Worm (Caenorhabditis elegans) whole organism, young adult: ENCODE results near the gene rsp-1.

Source experiments
- B0019.2 ChIP-seq: fragments of 200-800 bp; sonication (Bioruptor generic); conservative IDR thresholded peaks from 2 replicates; pipeline ENCODE4 v1.3.6; 2022; ENCODE audit warnings: missing genetic modification reagents, missing genetic modification characterization, missing compliant biosample characterization
- D2030.7 ChIP-seq: fragments of 200-800 bp; sonication (Bioruptor generic); IDR thresholded peaks from 2 replicates; pipeline ENCODE4 v1.3.6; 2022; ENCODE audit warnings: missing genetic modification reagents, missing genetic modification characterization, missing compliant biosample characterization
- F52B5.7 ChIP-seq: sonication (generic microtip); optimal IDR thresholded peaks from 2 replicates; lab custom pipeline; 2016; ENCODE audit warnings: mild to moderate bottlenecking, missing genetic modification characterization, missing compliant biosample characterization
- F57C9.4 ChIP-seq: sonication (generic microtip); optimal IDR thresholded peaks from 2 replicates; lab custom pipeline; 2017; ENCODE audit warnings: mild to moderate bottlenecking, missing genetic modification characterization, missing compliant biosample characterization
- T26A5.8 ChIP-seq: sonication (generic microtip); optimal IDR thresholded peaks from 2 replicates; lab custom pipeline; 2016; ENCODE audit warnings: missing genetic modification characterization, missing compliant biosample characterization
- Y53F4B.3 ChIP-seq: fragments of 200-800 bp; sonication (Bioruptor generic); IDR thresholded peaks from 2 replicates; pipeline ENCODE4 v1.3.6; 2022; ENCODE audit warnings: missing genetic modification reagents, missing genetic modification characterization, missing compliant biosample characterization
- atf-7 ChIP-seq: sonication (generic microtip); optimal IDR thresholded peaks from 2 replicates; lab custom pipeline; 2017; ENCODE audit warnings: mild to moderate bottlenecking, missing genetic modification characterization, missing compliant biosample characterization
- attf-3 ChIP-seq: fragments of 200-800 bp; sonication (Bioruptor generic); conservative IDR thresholded peaks from 2 replicates; pipeline ENCODE4 v1.3.6; 2022; ENCODE audit warnings: missing genetic modification reagents, missing genetic modification characterization, missing compliant biosample characterization
- attf-5 ChIP-seq: fragments of 200-800 bp; sonication (Bioruptor generic); optimal IDR thresholded peaks from 2 replicates; lab custom pipeline; 2018; ENCODE audit warnings: mild to moderate bottlenecking, missing genetic modification characterization, missing compliant biosample characterization
- ccch-3 ChIP-seq: fragments of 200-800 bp; sonication (Bioruptor generic); optimal IDR thresholded peaks from 2 replicates; lab custom pipeline; 2018; ENCODE audit warnings: mild to moderate bottlenecking, missing genetic modification characterization, missing compliant biosample characterization
- cebp-1 ChIP-seq, 2 experiments: fragments of 200-800 bp in 1 of 2; sonication (Bioruptor generic) in 1 of 2; sonication (generic microtip) in 1 of 2; IDR thresholded peaks in 1 of 2; optimal IDR thresholded peaks in 1 of 2; 2 replicates each; pipeline versions ENCODE4 v1.3.6 to Lab custom; 2017 to 2022; ENCODE audit warnings: missing compliant biosample characterization in 2 of 2, missing genetic modification characterization in 2 of 2, mild to moderate bottlenecking in 1 of 2, missing genetic modification reagents in 1 of 2, moderate library complexity in 1 of 2
- cebp-2 ChIP-seq: fragments of 200-800 bp; sonication (Bioruptor generic); IDR thresholded peaks from 2 replicates; pipeline ENCODE4 v1.3.6; 2022; ENCODE audit warnings: missing genetic modification characterization, missing compliant biosample characterization
- ceh-100 ChIP-seq: fragments of 200-800 bp; sonication (Bioruptor generic); IDR thresholded peaks from 2 replicates; pipeline ENCODE4 v1.3.6; 2022; ENCODE audit warnings: missing genetic modification reagents, missing genetic modification characterization, missing compliant biosample characterization
- ceh-79 ChIP-seq: sonication (generic microtip); optimal IDR thresholded peaks from 2 replicates; lab custom pipeline; 2017; ENCODE audit warnings: mild to moderate bottlenecking, missing genetic modification characterization, missing compliant biosample characterization
- dpff-1 ChIP-seq: sonication (generic microtip); optimal IDR thresholded peaks from 2 replicates; lab custom pipeline; 2017; ENCODE audit warnings: mild to moderate bottlenecking, missing genetic modification characterization, missing compliant biosample characterization
- dpl-1 ChIP-seq: fragments of 150-350 bp; optimal IDR thresholded peaks from 2 replicates; lab custom pipeline; 2014; ENCODE audit warnings: missing biosample characterization, missing genetic modification reagents, missing genetic modification characterization
- egl-18 ChIP-seq: fragments of 200-800 bp; sonication (Bioruptor generic); IDR thresholded peaks from 2 replicates; pipeline ENCODE4 v1.3.6; 2022; ENCODE audit warnings: missing genetic modification reagents, missing genetic modification characterization, missing compliant biosample characterization
- ekl-4 ChIP-seq: fragments of 200-800 bp; sonication (Bioruptor generic); IDR thresholded peaks from 2 replicates; pipeline ENCODE4 v1.3.6; 2022; ENCODE audit warnings: missing genetic modification reagents, missing genetic modification characterization, missing compliant biosample characterization
- hsf-1 ChIP-seq: fragments of 200-800 bp; sonication (Bioruptor generic); IDR thresholded peaks from 2 replicates; pipeline ENCODE4 v1.3.6; 2022; ENCODE audit warnings: missing genetic modification reagents, missing genetic modification characterization, missing compliant biosample characterization
- let-607 ChIP-seq, 2 experiments: fragments of 200-800 bp in 1 of 2; sonication (Bioruptor generic) in 1 of 2; sonication (generic microtip) in 1 of 2; optimal IDR thresholded peaks; 2 replicates each; lab custom pipeline; 2016 to 2018; ENCODE audit warnings: mild to moderate bottlenecking in 2 of 2, missing compliant biosample characterization in 2 of 2, missing genetic modification characterization in 2 of 2, moderate library complexity in 2 of 2, missing genotype in 1 of 2
- lin-26 ChIP-seq: fragments of 200-800 bp; sonication (Bioruptor generic); IDR thresholded peaks from 2 replicates; pipeline ENCODE4 v1.3.6; 2022; ENCODE audit warnings: missing genetic modification reagents, missing genetic modification characterization, missing compliant biosample characterization
- lin-40 ChIP-seq: sonication (generic microtip); optimal IDR thresholded peaks from 2 replicates; lab custom pipeline; 2016; ENCODE audit warnings: missing genetic modification characterization, mild to moderate bottlenecking, missing compliant biosample characterization, missing genotype, missing genetic modification reagents
- lsl-1 ChIP-seq: fragments of 200-800 bp; sonication (Bioruptor generic); optimal IDR thresholded peaks from 2 replicates; lab custom pipeline; 2018; ENCODE audit warnings: mild to moderate bottlenecking, missing genetic modification characterization, moderate library complexity, missing compliant biosample characterization
- madf-3 ChIP-seq: fragments of 200-800 bp; sonication (Bioruptor generic); IDR thresholded peaks from 2 replicates; pipeline ENCODE4 v1.3.6; 2022; ENCODE audit warnings: missing genetic modification reagents, missing genetic modification characterization, missing compliant biosample characterization
- madf-6 ChIP-seq: fragments of 200-800 bp; sonication (Bioruptor generic); IDR thresholded peaks from 2 replicates; pipeline ENCODE4 v1.3.6; 2022; ENCODE audit warnings: missing genetic modification reagents, missing genetic modification characterization, missing compliant biosample characterization
- mxl-1 ChIP-seq: sonication (generic microtip); optimal IDR thresholded peaks from 2 replicates; lab custom pipeline; 2016; ENCODE audit warnings: missing genetic modification characterization, missing compliant biosample characterization
- nfya-1 ChIP-seq: sonication (generic microtip); optimal IDR thresholded peaks from 2 replicates; lab custom pipeline; 2017; ENCODE audit warnings: antibody characterized with exemption, missing compliant biosample characterization, missing genetic modification characterization, borderline replicate concordance; ENCODE audit not compliant: insufficient read depth
- nfya-2 ChIP-seq: fragments of 200-800 bp; sonication (Bioruptor generic); IDR thresholded peaks from 2 replicates; pipeline ENCODE4 v1.3.6; 2022; ENCODE audit warnings: missing genetic modification reagents, missing genetic modification characterization, missing compliant biosample characterization
- nfyb-1 ChIP-seq: fragments of 200-800 bp; sonication (Bioruptor generic); IDR thresholded peaks from 2 replicates; pipeline ENCODE4 v1.3.6; 2022; ENCODE audit warnings: missing genetic modification reagents, missing genetic modification characterization, missing compliant biosample characterization
- nhr-179 ChIP-seq: sonication (generic microtip); optimal IDR thresholded peaks from 2 replicates; lab custom pipeline; 2016; ENCODE audit warnings: mild to moderate bottlenecking, missing genetic modification characterization, missing compliant biosample characterization
- nhr-80 ChIP-seq: sonication (generic microtip); optimal IDR thresholded peaks from 2 replicates; lab custom pipeline; 2016; ENCODE audit warnings: missing genetic modification characterization, missing compliant biosample characterization
- nhr-90 ChIP-seq: sonication (generic microtip); optimal IDR thresholded peaks from 2 replicates; lab custom pipeline; 2016; ENCODE audit warnings: missing genotype, mild to moderate bottlenecking, missing genetic modification characterization, missing compliant biosample characterization
- pbrm-1 ChIP-seq: fragments of 200-800 bp; sonication (Bioruptor generic); IDR thresholded peaks from 2 replicates; pipeline ENCODE4 v1.3.6; 2022; ENCODE audit warnings: missing genetic modification reagents, missing genetic modification characterization, missing compliant biosample characterization
- rcor-1 ChIP-seq: fragments of 200-800 bp; sonication (Bioruptor generic); IDR thresholded peaks from 2 replicates; pipeline ENCODE4 v1.3.6; 2022; ENCODE audit warnings: missing genetic modification reagents, missing genetic modification characterization, missing compliant biosample characterization
- sea-2 ChIP-seq: fragments of 200-800 bp; sonication (Bioruptor generic); IDR thresholded peaks from 2 replicates; pipeline ENCODE4 v1.3.6; 2022; ENCODE audit warnings: missing genetic modification characterization, missing compliant biosample characterization
- snpc-1.3 ChIP-seq: sonication (generic microtip); optimal IDR thresholded peaks from 2 replicates; lab custom pipeline; 2017; ENCODE audit warnings: missing genetic modification characterization, mild to moderate bottlenecking, missing compliant biosample characterization, antibody characterized with exemption, moderate library complexity, missing genotype, missing genetic modification reagents; ENCODE audit not compliant: insufficient read depth
- snpc-4 ChIP-seq, 5 experiments: fragments of 150-350 bp in 1 of 5; sonication (generic microtip) in 4 of 5; optimal IDR thresholded peaks; 2 replicates each; lab custom pipeline; 2014 to 2018; ENCODE audit warnings: missing genetic modification characterization in 5 of 5, missing biosample characterization in 3 of 5, antibody characterized with exemption in 2 of 5, mild to moderate bottlenecking in 2 of 5, missing compliant biosample characterization in 2 of 5, missing genotype in 2 of 5, moderate library complexity in 2 of 5, missing genetic modification reagents in 1 of 5
- somi-1 ChIP-seq: fragments of 200-800 bp; sonication (Bioruptor generic); optimal IDR thresholded peaks from 2 replicates; lab custom pipeline; 2018; ENCODE audit warnings: mild to moderate bottlenecking, missing genetic modification characterization, missing compliant biosample characterization
- zim-3 ChIP-seq: sonication (generic microtip); optimal IDR thresholded peaks from 2 replicates; lab custom pipeline; 2017; ENCODE audit warnings: mild to moderate bottlenecking, missing genetic modification characterization, moderate library complexity, missing compliant biosample characterization
- ztf-18 ChIP-seq: sonication (generic microtip); optimal IDR thresholded peaks from 2 replicates; lab custom pipeline; 2016; ENCODE audit warnings: missing genotype, mild to moderate bottlenecking, missing genetic modification characterization, missing compliant biosample characterization
- ztf-26 ChIP-seq: sonication (generic microtip); optimal IDR thresholded peaks from 2 replicates; lab custom pipeline; 2017; ENCODE audit warnings: missing genetic modification characterization, missing compliant biosample characterization
- ztf-6 ChIP-seq: fragments of 200-800 bp; sonication (Bioruptor generic); IDR thresholded peaks from 2 replicates; pipeline ENCODE4 v1.3.6; 2022; ENCODE audit warnings: missing genetic modification reagents, missing genetic modification characterization, missing compliant biosample characterization

rsp-1 gene

ce11 chrII:11469574-11470108 lies 16.5 kb downstream of the rsp-1 start, which contains the start of gene cisd-1:
Gene cisd-1, minus strand, starts transcription at chrII:11469624.
- TF ChIP-seq nhr-80 (tag; lab: Kevin White, UChicago) = peak; percentile 61
- no peak for TF ChIP-seq attf-5 (GFP tag; lab: Kevin White, UChicago)
- TF ChIP-seq ekl-4 (GFP tag; lab: Robert Waterston, UW) = 0 out of 2 replicates have a peak, but pooled peaks have one; percentile 32
- peak; percentile 32 for TF ChIP-seq atf-7 (tag; lab: Kevin White, UChicago)
- no peak for TF ChIP-seq D2030.7
- no peak for TF ChIP-seq rcor-1
- peak; percentile 5 for TF ChIP-seq ztf-18 (tag; lab: Kevin White, UChicago)
- 0 out of 2 replicates have a peak, but pooled peaks have one; percentile 30 for TF ChIP-seq pbrm-1 (GFP tag; lab: Robert Waterston, UW)
- TF ChIP-seq madf-6 (GFP tag; lab: Robert Waterston, UW) = 0 out of 2 replicates have a peak, but pooled peaks have one; percentile 16
- TF ChIP-seq sea-2 (GFP tag; lab: Robert Waterston, UW) = no peak
- TF ChIP-seq cebp-1 (GFP tag; IDR thresholded peaks at IDR 0.05; lab: Robert Waterston, UW) = peak; percentile 25; the same call in 1 of the 2 replicates
- TF ChIP-seq cebp-1 (tag; optimal IDR thresholded peaks at IDR 0.05; lab: Kevin White, UChicago) = peak; percentile 59

DNA sequence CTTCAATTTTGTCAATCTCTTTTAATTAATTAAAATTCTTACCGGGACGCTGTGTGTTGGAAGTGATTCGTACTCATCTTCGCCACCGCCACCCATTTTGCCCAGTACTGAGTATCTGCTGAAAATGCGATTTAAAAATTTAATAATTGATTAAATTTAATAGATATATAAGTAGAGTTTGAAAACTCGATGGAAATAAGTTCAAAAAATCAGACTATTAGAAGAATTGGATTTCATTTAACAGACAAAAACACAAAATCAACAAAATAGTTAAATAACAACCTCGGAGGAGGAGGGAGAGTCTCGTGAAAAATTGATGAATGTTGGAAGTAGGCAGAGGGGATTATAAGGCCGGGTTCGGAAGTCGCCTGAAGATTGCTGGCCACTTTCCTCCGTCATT lies 18.8 kb downstream of the rsp-1 start, which contains the start of gene mfn-1:
mfn-1 (minus strand) TSS at position 101 of the 400 bp plus-strand sequence.
- TF ChIP-seq B0019.2 = no peak
- no peak for TF ChIP-seq nfya-1 (tag; lab: Kevin White, UChicago)
- TF ChIP-seq sea-2 (GFP tag; lab: Robert Waterston, UW) = no peak
- TF ChIP-seq T26A5.8 (tag; lab: Kevin White, UChicago) = no peak
- no peak for TF ChIP-seq Y53F4B.3 (GFP tag; lab: Robert Waterston, UW)
- TF ChIP-seq zim-3 (tag; lab: Kevin White, UChicago) = no peak
- TF ChIP-seq ztf-6 (GFP tag; lab: Robert Waterston, UW) = no peak
- no peak for TF ChIP-seq let-607 (tag; optimal IDR thresholded peaks at IDR 0.05; lab: Kevin White, UChicago)
- no peak for TF ChIP-seq F52B5.7 (tag; lab: Kevin White, UChicago)
- TF ChIP-seq snpc-1.3 = no peak
- TF ChIP-seq, all 124 proteins: peak for 0

ce11 chrII:11472542-11472941 lies 19.4 kb downstream of the rsp-1 start:
- TF ChIP-seq lin-40 (tag; lab: Kevin White, UChicago) (peak; percentile 21), F57C9.4 (no peak), nhr-80 (tag; lab: Kevin White, UChicago) (peak; percentile 89), cebp-1 (GFP tag; IDR thresholded peaks at IDR 0.05; lab: Robert Waterston, UW) (peak; percentile 58; the same call in 1 of the 2 replicates), cebp-1 (tag; optimal IDR thresholded peaks at IDR 0.05; lab: Kevin White, UChicago) (peak; percentile 80), attf-5 (GFP tag; lab: Kevin White, UChicago) (peak; percentile 55), ekl-4 (GFP tag; lab: Robert Waterston, UW) (no peak), lin-26 (GFP tag; lab: Robert Waterston, UW) (0 out of 2 replicates have a peak, but pooled peaks have one; percentile 17), nfya-2 (GFP tag; lab: Robert Waterston, UW) (no peak), attf-3 (GFP tag; lab: Robert Waterston, UW) (no peak), ceh-100 (GFP tag; lab: Robert Waterston, UW) (no peak), egl-18 (GFP tag; lab: Robert Waterston, UW) (no peak), hsf-1 (no peak), nfyb-1 (GFP tag; lab: Robert Waterston, UW) (0 out of 2 replicates have a peak, but pooled peaks have one; percentile 50), nhr-90 (tag; lab: Kevin White, UChicago) (no peak), ccch-3 (no peak), lsl-1 (no peak), Y53F4B.3 (GFP tag; lab: Robert Waterston, UW) (no peak), ztf-26 (peak; percentile 31), madf-3 (GFP tag; lab: Robert Waterston, UW) (no peak), dpff-1 (tag; lab: Kevin White, UChicago) (no peak), cebp-2 (GFP tag; lab: Robert Waterston, UW) (no peak), ceh-79 (tag; lab: Kevin White, UChicago) (no peak), mxl-1 (tag; lab: Kevin White, UChicago) (no peak), nhr-179 (tag; lab: Kevin White, UChicago) (no peak), dpl-1 (GFP tag; lab: Kevin White, UChicago) (no peak), somi-1 (GFP tag; lab: Kevin White, UChicago) (peak; percentile 19), snpc-4 (GFP tag; optimal IDR thresholded peaks at IDR 0.05; lab: Kevin White, UChicago) (no peak), snpc-4 (tag; optimal IDR thresholded peaks at IDR 0.05; lab: Kevin White, UChicago) (peak in 2 of 4 experiments; percentile 43 to 50)
